Fruit fly (Drosophila melanogaster): Measurements from ENCODE around the gene CG13305.
A peak's percentile ranks its signal among the peaks of the same experiment; 100 is the strongest.

CG13305 gene

DNA sequence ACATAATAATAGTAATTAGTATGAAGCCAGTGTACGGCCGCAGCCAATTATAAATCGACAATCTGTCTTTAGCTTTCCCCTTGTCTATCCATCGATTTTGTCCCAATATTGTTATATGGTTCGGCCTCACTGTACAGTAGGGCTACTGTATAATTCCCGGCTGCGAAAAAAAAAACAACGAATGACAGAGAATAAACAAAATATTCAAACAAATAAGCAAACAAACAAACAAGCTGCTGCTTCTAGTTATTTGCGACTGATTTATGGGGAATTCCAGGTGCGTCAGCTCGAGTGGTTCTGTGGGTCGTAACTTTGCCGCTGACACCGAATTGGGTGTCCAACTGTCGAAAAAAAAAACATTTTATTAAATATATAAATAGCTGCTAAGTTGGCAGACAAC is 43.1 kb upstream of the CG13305 start (continued):
- TF ChIP-seq CG6683 (GFP tag; optimal IDR thresholded peaks at IDR 0.05) = peak; percentile 46
- no peak for TF ChIP-seq emc (GFP tag; optimal IDR thresholded peaks at IDR 0.05)
- TF ChIP-seq dimm (GFP tag; IDR thresholded peaks at IDR 0.05) = no peak
- TF ChIP-seq CTCF (GFP tag; optimal IDR thresholded peaks at IDR 0.05) = peak; percentile 6
- TF ChIP-seq pita (GFP tag; optimal IDR thresholded peaks at IDR 0.05) = no peak
- TF ChIP-seq Hr78 (GFP tag; optimal IDR thresholded peaks at IDR 0.05) = no peak
- TF ChIP-seq run (tag; optimal IDR thresholded peaks at IDR 0.05) = peak; percentile 5
- TF ChIP-seq MTF-1 (GFP tag; optimal IDR thresholded peaks at IDR 0.05; ENCODE audit: borderline replicate concordance) = peak; percentile 61
- peak; percentile 76 for TF ChIP-seq caup (GFP tag; optimal IDR thresholded peaks at IDR 0.05; ENCODE audit: severe bottlenecking)
- peak; percentile 28 for TF ChIP-seq CG10274 (GFP tag; optimal IDR thresholded peaks at IDR 0.05)
- TF ChIP-seq org-1 (GFP tag; optimal IDR thresholded peaks at IDR 0.05) = peak; percentile 43
- TF ChIP-seq pros (GFP tag; optimal IDR thresholded peaks at IDR 0.05) = no peak
- TF ChIP-seq CG13894 (tag; optimal IDR thresholded peaks at IDR 0.05) = peak; percentile 31
- peak; percentile 10 for TF ChIP-seq pnt (GFP tag; optimal IDR thresholded peaks at IDR 0.05)
- TF ChIP-seq Scr (GFP tag; IDR thresholded peaks at IDR 0.05; ENCODE audit: partially characterized antibody) = no peak
- no peak for TF ChIP-seq CG13424 (tag; optimal IDR thresholded peaks at IDR 0.05)
- TF ChIP-seq gem (tag; optimal IDR thresholded peaks at IDR 0.05) = peak; percentile 37
- no peak for TF ChIP-seq Doc2 (GFP tag; IDR thresholded peaks at IDR 0.05)
- TF ChIP-seq tup (GFP tag; optimal IDR thresholded peaks at IDR 0.05) = no peak
- TF ChIP-seq Hr51 (GFP tag; optimal IDR thresholded peaks at IDR 0.05) = peak in 1 of 2 experiments; percentile 1
- TF ChIP-seq Nf-YC (tag; optimal IDR thresholded peaks at IDR 0.05) = no peak
- no peak for TF ChIP-seq btn (GFP tag; optimal IDR thresholded peaks at IDR 0.05)
- peak; percentile 19 for TF ChIP-seq CG7839 (tag; optimal IDR thresholded peaks at IDR 0.05)
- 0 out of 2 replicates have a peak, but pooled peaks have one; percentile 13 for TF ChIP-seq CG4730 (GFP tag; IDR thresholded peaks at IDR 0.05)
- peak; percentile 53; the same call in 1 of the 3 replicates for TF ChIP-seq CG11456 (GFP tag; IDR thresholded peaks at IDR 0.05)
- peak; percentile 29 for TF ChIP-seq Jarid2 (GFP tag; optimal IDR thresholded peaks at IDR 0.05)
- no peak for TF ChIP-seq bigmax (GFP tag; optimal IDR thresholded peaks at IDR 0.05)
- TF ChIP-seq CG42726 (GFP tag; IDR thresholded peaks at IDR 0.05; ENCODE audit: partially characterized antibody) = no peak
- TF ChIP-seq Eip74EF (GFP tag; optimal IDR thresholded peaks at IDR 0.05) = no peak
- TF ChIP-seq CG6765 (GFP tag; optimal IDR thresholded peaks at IDR 0.05) = peak; percentile 20
- peak; percentile 48 for TF ChIP-seq CG7987 (GFP tag; optimal IDR thresholded peaks at IDR 0.05)
- TF ChIP-seq CG10431 (GFP tag; optimal IDR thresholded peaks at IDR 0.05) = no peak
- TF ChIP-seq CG12769 (tag; optimal IDR thresholded peaks at IDR 0.05) = peak; percentile 87
- no peak for TF ChIP-seq esg (GFP tag; conservative IDR thresholded peaks at IDR 0.05)
- no peak for TF ChIP-seq insv (GFP tag; optimal IDR thresholded peaks at IDR 0.05)
- no peak for TF ChIP-seq Atf3 (GFP tag; optimal IDR thresholded peaks at IDR 0.05)
- TF ChIP-seq CG12071 (GFP tag; optimal IDR thresholded peaks at IDR 0.05) = peak; percentile 81
- TF ChIP-seq CG4328 (GFP tag; optimal IDR thresholded peaks at IDR 0.05) = peak; percentile 35
- peak; percentile 9 for TF ChIP-seq CG10147 (GFP tag; optimal IDR thresholded peaks at IDR 0.05)
- TF ChIP-seq Spps (tag; optimal IDR thresholded peaks at IDR 0.05) = no peak
- peak; percentile 77 for TF ChIP-seq Fer1 (GFP tag; optimal IDR thresholded peaks at IDR 0.05)
- TF ChIP-seq so (GFP tag; IDR thresholded peaks at IDR 0.05) = 0 out of 3 replicates have a peak, but pooled peaks have one; percentile 32
- TF ChIP-seq disco-r (GFP tag; optimal IDR thresholded peaks at IDR 0.05) = peak; percentile 28
- TF ChIP-seq CG2120 (GFP tag; optimal IDR thresholded peaks at IDR 0.05) = peak; percentile 44
- TF ChIP-seq HHEX (GFP tag; optimal IDR thresholded peaks at IDR 0.05) = peak; percentile 44
- peak; percentile 56 for TF ChIP-seq CG9727 (GFP tag; optimal IDR thresholded peaks at IDR 0.05)
- TF ChIP-seq CG4617 (GFP tag; optimal IDR thresholded peaks at IDR 0.05; ENCODE audit: borderline replicate concordance) = no peak
- peak; percentile 24 for TF ChIP-seq ind (GFP tag; optimal IDR thresholded peaks at IDR 0.05)
- TF ChIP-seq Xrp1 (GFP tag; IDR thresholded peaks at IDR 0.05) = 0 out of 2 replicates have a peak, but pooled peaks have one; percentile 33
